Worm (Caenorhabditis elegans): ENCODE results near the gene pqn-13.

pqn-13 gene

ce11 chrV:5705510-5705909, 29.6 kb upstream of the pqn-13 start, which contains the start of gene peli-1:
peli-1 (plus strand) TSS chrV:5705810.
- TF ChIP-seq hmbx-1 (tag; optimal IDR thresholded peaks at IDR 0.05) (no peak), ets-7 (tag; optimal IDR thresholded peaks at IDR 0.05) (no peak), F13C5.2 (tag; optimal IDR thresholded peaks at IDR 0.05) (no peak), tra-4 (tag; optimal IDR thresholded peaks at IDR 0.05) (no peak), ama-1 (optimal IDR thresholded peaks at IDR 0.05) (no peak), flt-1 (GFP tag; IDR thresholded peaks at IDR 0.05) (no peak), pes-1 (GFP tag; IDR thresholded peaks at IDR 0.05) (no peak), aly-1 (tag; optimal IDR thresholded peaks at IDR 0.05) (no peak), sea-1 (GFP tag; conservative IDR thresholded peaks at IDR 0.05) (no peak), ceh-13 (GFP tag; optimal IDR thresholded peaks at IDR 0.05) (no peak), hmg-4 (GFP tag; optimal IDR thresholded peaks at IDR 0.05) (no peak), hnd-1 (tag; optimal IDR thresholded peaks at IDR 0.05) (no peak), ceh-36 (tag; optimal IDR thresholded peaks at IDR 0.05) (no peak), B0310.2 (tag; optimal IDR thresholded peaks at IDR 0.05) (no peak), tbx-37 (GFP tag; conservative IDR thresholded peaks at IDR 0.05) (no peak), tbx-11 (GFP tag; IDR thresholded peaks at IDR 0.05) (no peak), scrt-1 (GFP tag; IDR thresholded peaks at IDR 0.05) (no peak)

DNA sequence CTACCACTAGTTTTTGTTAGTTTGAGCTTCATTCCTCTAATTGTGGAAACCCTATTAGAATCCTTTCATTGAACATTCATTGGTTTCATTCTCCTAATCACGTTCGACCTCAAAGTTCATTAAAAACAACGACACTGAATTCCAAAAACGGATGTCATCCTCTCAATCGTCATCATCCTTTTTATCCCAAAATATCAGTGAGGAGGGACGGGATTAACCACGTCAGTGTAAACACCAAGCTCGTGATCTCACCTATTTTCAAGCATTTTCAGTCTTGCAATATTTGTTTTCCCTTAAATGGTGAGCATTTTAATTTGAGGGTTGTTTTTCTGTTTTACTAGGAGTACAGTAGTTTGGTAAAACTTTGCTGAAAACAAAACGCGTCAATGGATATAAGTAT, 28.6 kb upstream of the pqn-13 start:
- TF ChIP-seq ceh-36 (tag; optimal IDR thresholded peaks at IDR 0.05) (no peak), hmbx-1 (tag; optimal IDR thresholded peaks at IDR 0.05) (no peak), tbx-11 (GFP tag; IDR thresholded peaks at IDR 0.05) (no peak), hmg-4 (GFP tag; optimal IDR thresholded peaks at IDR 0.05) (no peak), tra-4 (tag; optimal IDR thresholded peaks at IDR 0.05) (no peak), pes-1 (GFP tag; IDR thresholded peaks at IDR 0.05) (no peak), ets-7 (tag; optimal IDR thresholded peaks at IDR 0.05) (no peak), ama-1 (optimal IDR thresholded peaks at IDR 0.05) (no peak), aly-1 (tag; optimal IDR thresholded peaks at IDR 0.05) (no peak), ceh-13 (GFP tag; optimal IDR thresholded peaks at IDR 0.05) (no peak)

- TF ChIP-seq tbx-11 (GFP tag; IDR thresholded peaks at IDR 0.05), result no peak
- no peak for TF ChIP-seq ama-1 (optimal IDR thresholded peaks at IDR 0.05)
- TF ChIP-seq hnd-1 (tag; optimal IDR thresholded peaks at IDR 0.05), result no peak
- TF ChIP-seq F13C5.2 (tag; optimal IDR thresholded peaks at IDR 0.05), result no peak
- no peak for TF ChIP-seq sea-1 (GFP tag; conservative IDR thresholded peaks at IDR 0.05)
- TF ChIP-seq flt-1 (GFP tag; IDR thresholded peaks at IDR 0.05), result no peak
- no peak for TF ChIP-seq B0310.2 (tag; optimal IDR thresholded peaks at IDR 0.05)
- no peak for TF ChIP-seq hmbx-1 (tag; optimal IDR thresholded peaks at IDR 0.05)
- no peak for TF ChIP-seq ceh-36 (tag; optimal IDR thresholded peaks at IDR 0.05)
- TF ChIP-seq scrt-1 (GFP tag; IDR thresholded peaks at IDR 0.05), result no peak
- TF ChIP-seq hmg-4 (GFP tag; optimal IDR thresholded peaks at IDR 0.05), result no peak
- TF ChIP-seq aly-1 (tag; optimal IDR thresholded peaks at IDR 0.05), result no peak
- no peak for TF ChIP-seq ceh-13 (GFP tag; optimal IDR thresholded peaks at IDR 0.05)
Measured at ce11 chrV:5701106-5701505, 25.2 kb upstream of the pqn-13 start.

DNA sequence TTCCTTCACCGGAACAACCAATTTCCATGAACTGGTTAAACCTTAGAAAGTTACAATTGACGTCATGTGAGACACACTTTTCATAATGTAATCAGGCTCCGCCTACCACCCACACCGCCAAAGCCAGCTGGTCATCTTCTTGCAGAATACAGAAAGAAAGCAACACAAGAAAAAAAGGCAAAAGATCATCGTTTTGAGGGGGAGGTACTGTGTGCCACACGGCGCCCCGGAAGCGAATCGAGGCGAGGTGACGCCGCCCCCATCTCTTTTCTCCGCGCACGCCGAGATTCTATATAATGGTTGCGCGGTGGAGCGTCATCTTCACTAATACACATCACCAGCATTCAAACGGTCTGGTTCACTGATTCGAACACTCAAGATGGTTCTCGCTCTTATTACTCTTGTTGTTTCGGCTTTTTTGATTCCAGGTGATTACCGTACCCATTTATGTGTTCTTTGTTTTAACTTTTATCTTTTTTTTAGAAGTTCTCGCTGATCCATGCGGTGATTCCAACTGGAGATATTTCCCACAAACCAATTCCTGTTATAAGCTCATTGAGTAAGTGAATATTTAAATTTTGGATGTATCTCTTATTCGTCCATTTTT, 24.0 kb upstream of the pqn-13 start, which contains the start of gene clec-1:
TSS of gene clec-1 (plus strand) at position 320 of the 607 bp plus-strand sequence.
- no peak for TF ChIP-seq flt-1 (GFP tag; IDR thresholded peaks at IDR 0.05)
- TF ChIP-seq sea-1 (GFP tag; conservative IDR thresholded peaks at IDR 0.05), result no peak
- TF ChIP-seq ama-1 (optimal IDR thresholded peaks at IDR 0.05), result no peak
- TF ChIP-seq pes-1 (GFP tag; IDR thresholded peaks at IDR 0.05), result no peak
- TF ChIP-seq tbx-11 (GFP tag; IDR thresholded peaks at IDR 0.05), result no peak
- no peak for TF ChIP-seq hmg-4 (GFP tag; optimal IDR thresholded peaks at IDR 0.05)
- TF ChIP-seq tbx-37 (GFP tag; conservative IDR thresholded peaks at IDR 0.05), result no peak
- TF ChIP-seq F13C5.2 (tag; optimal IDR thresholded peaks at IDR 0.05), result no peak
- TF ChIP-seq ceh-36 (tag; optimal IDR thresholded peaks at IDR 0.05), result no peak
- TF ChIP-seq B0310.2 (tag; optimal IDR thresholded peaks at IDR 0.05), result no peak
- TF ChIP-seq scrt-1 (GFP tag; IDR thresholded peaks at IDR 0.05), result no peak
- TF ChIP-seq hnd-1 (tag; optimal IDR thresholded peaks at IDR 0.05), result no peak

DNA sequence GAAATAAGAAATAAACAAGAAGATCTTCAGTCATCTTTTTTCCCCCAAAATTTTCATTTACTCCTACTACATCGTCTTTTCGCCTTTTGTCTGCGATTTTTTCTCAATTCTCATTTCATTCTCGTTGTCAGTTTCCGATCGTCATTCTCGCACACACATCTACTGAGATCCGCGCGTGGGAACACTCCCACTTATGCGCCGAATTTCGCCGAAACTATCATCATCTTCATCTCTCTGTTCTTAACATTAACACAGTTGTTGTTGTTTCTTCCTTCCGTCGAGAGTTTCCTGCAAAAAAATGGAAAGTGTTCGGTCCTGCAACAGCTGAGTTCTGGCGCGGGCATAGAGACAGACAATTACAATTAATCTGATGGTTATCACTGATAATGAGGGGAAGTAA, 21.7 kb upstream of the pqn-13 start:
- TF ChIP-seq scrt-1 (GFP tag; IDR thresholded peaks at IDR 0.05) (no peak), sea-1 (GFP tag; conservative IDR thresholded peaks at IDR 0.05) (no peak), hmg-4 (GFP tag; optimal IDR thresholded peaks at IDR 0.05) (no peak), tbx-37 (GFP tag; conservative IDR thresholded peaks at IDR 0.05) (no peak), aly-1 (tag; optimal IDR thresholded peaks at IDR 0.05) (no peak), ets-7 (tag; optimal IDR thresholded peaks at IDR 0.05) (no peak), hnd-1 (tag; optimal IDR thresholded peaks at IDR 0.05) (no peak)

DNA sequence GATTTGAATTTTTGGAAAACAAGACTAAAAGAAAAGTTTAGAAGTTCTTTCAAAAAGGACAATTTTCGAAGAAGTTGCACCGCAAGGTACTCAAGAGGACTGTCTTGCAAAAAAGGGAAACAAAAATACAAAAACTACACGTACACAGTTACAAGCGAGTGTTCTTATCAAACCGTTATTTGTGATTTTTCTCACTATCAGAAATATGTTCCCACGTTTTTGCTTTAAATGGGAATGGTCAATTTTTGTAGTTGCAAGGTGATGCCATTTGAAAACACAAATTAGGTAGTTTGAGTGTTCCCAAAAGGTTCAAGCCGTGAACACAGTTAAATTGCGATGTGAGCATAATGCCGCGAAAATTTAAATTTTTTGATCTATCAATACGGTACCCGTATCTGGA, 20.3 kb upstream of the pqn-13 start:
- TF ChIP-seq sea-1 (GFP tag; conservative IDR thresholded peaks at IDR 0.05) (no peak), ceh-13 (GFP tag; optimal IDR thresholded peaks at IDR 0.05) (no peak), F13C5.2 (tag; optimal IDR thresholded peaks at IDR 0.05) (no peak), hnd-1 (tag; optimal IDR thresholded peaks at IDR 0.05) (no peak), tbx-11 (GFP tag; IDR thresholded peaks at IDR 0.05) (no peak), tbx-37 (GFP tag; conservative IDR thresholded peaks at IDR 0.05) (no peak), flt-1 (GFP tag; IDR thresholded peaks at IDR 0.05) (no peak), tra-4 (tag; optimal IDR thresholded peaks at IDR 0.05) (no peak), aly-1 (tag; optimal IDR thresholded peaks at IDR 0.05) (no peak), B0310.2 (tag; optimal IDR thresholded peaks at IDR 0.05) (no peak), hmbx-1 (tag; optimal IDR thresholded peaks at IDR 0.05) (no peak), ama-1 (optimal IDR thresholded peaks at IDR 0.05) (no peak), scrt-1 (GFP tag; IDR thresholded peaks at IDR 0.05) (no peak)

- TF ChIP-seq hmbx-1 (tag; optimal IDR thresholded peaks at IDR 0.05), result no peak
- TF ChIP-seq scrt-1 (GFP tag; IDR thresholded peaks at IDR 0.05), result no peak
- TF ChIP-seq pes-1 (GFP tag; IDR thresholded peaks at IDR 0.05), result no peak
- no peak for TF ChIP-seq tbx-37 (GFP tag; conservative IDR thresholded peaks at IDR 0.05)
- TF ChIP-seq flt-1 (GFP tag; IDR thresholded peaks at IDR 0.05), result no peak
- no peak for TF ChIP-seq hnd-1 (tag; optimal IDR thresholded peaks at IDR 0.05)
- no peak for TF ChIP-seq F13C5.2 (tag; optimal IDR thresholded peaks at IDR 0.05)
- no peak for TF ChIP-seq sea-1 (GFP tag; conservative IDR thresholded peaks at IDR 0.05)
- no peak for TF ChIP-seq ets-7 (tag; optimal IDR thresholded peaks at IDR 0.05)
- no peak for TF ChIP-seq ceh-13 (GFP tag; optimal IDR thresholded peaks at IDR 0.05)
- no peak for TF ChIP-seq tra-4 (tag; optimal IDR thresholded peaks at IDR 0.05)
- TF ChIP-seq ama-1 (optimal IDR thresholded peaks at IDR 0.05), result no peak
- TF ChIP-seq ceh-36 (tag; optimal IDR thresholded peaks at IDR 0.05), result no peak
- TF ChIP-seq hmg-4 (GFP tag; optimal IDR thresholded peaks at IDR 0.05), result no peak
- no peak for TF ChIP-seq B0310.2 (tag; optimal IDR thresholded peaks at IDR 0.05)
- TF ChIP-seq tbx-11 (GFP tag; IDR thresholded peaks at IDR 0.05), result no peak
- TF ChIP-seq aly-1 (tag; optimal IDR thresholded peaks at IDR 0.05), result no peak
Measured at ce11 chrV:5695635-5696034, 19.7 kb upstream of the pqn-13 start.

Data from whole organism, early embryonic.